Worm (Caenorhabditis elegans): ENCODE measurements around the gene T26G10.3.

ce11 chrIII:9449831-9450230 lies 36.6 kb upstream of the T26G10.3 start, which contains the start of gene F54C8.6:
- TF ChIP-seq cog-1 (tag; optimal IDR thresholded peaks at IDR 0.05) (no peak), ztf-23 (GFP tag; IDR thresholded peaks at IDR 0.05) (no peak), ref-1 (GFP tag; conservative IDR thresholded peaks at IDR 0.05) (no peak), ztf-29 (GFP tag; IDR thresholded peaks at IDR 0.05) (no peak)
